Fruit fly (Drosophila melanogaster): ENCODE measurements around the gene salt.
A peak's percentile ranks its signal among the peaks of the same experiment; 100 is the strongest.

The salt gene

DNA sequence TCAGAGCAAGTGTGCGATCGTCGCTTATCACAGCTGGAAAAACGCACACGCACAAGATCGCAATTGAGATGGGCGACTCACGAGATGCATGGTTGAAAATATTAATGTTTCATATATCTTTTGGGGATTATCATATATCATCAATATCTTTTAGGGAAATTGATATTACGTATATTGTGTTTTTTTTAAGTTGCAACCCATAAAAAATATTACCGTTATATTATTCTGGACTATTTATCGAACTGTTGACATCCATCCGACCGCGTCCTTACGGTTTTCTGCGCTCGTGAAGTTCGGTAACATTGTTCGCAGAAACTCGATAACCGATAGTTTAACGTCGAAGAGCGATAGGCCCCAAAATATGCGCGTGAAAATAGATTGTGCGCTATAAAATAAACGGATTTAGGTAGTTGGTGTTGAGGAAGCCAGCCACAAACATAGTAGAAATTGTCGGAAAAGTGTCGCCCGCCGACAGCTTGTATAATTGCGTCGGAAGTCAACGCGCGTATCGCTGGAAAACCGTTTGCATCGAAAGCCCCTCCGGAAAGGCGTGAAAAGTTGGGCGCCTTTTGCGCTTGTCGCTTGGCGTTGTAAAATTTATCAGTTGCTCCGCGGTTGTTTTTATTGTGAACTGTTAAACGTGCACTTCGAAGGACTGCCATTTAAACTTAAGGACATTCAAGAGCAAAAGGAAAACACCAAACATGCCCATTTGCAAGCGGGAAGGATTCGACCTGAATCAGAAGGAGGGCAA lies 39.3 kb upstream of the salt start, which contains the start of the genes Mccc1 and Acf (continued):
- TF ChIP-seq CG5180 (GFP tag; optimal IDR thresholded peaks at IDR 0.05) (no peak), Dip2 (GFP tag; IDR thresholded peaks at IDR 0.05) (no peak), fd64A (GFP tag; optimal IDR thresholded peaks at IDR 0.05) (no peak), CG18476 (GFP tag; optimal IDR thresholded peaks at IDR 0.05) (peak; percentile 59), CG16863 (GFP tag; optimal IDR thresholded peaks at IDR 0.05) (peak; percentile 29), Hey (tag; optimal IDR thresholded peaks at IDR 0.05) (no peak), Ets97D (GFP tag; optimal IDR thresholded peaks at IDR 0.05) (peak; percentile 54), tna (GFP tag; IDR thresholded peaks at IDR 0.05; ENCODE audit: partially characterized antibody) (no peak), CG17328 (GFP tag; IDR thresholded peaks at IDR 0.05) (0 out of 2 replicates have a peak, but pooled peaks have one; percentile 13), Gug (GFP tag; IDR thresholded peaks at IDR 0.05) (0 out of 4 replicates have a peak, but pooled peaks have one; percentile 6), Aef1 (GFP tag; IDR thresholded peaks at IDR 0.05) (peak; percentile 18; the same call in 1 of the 3 replicates), CG5953 (GFP tag; IDR thresholded peaks at IDR 0.05) (no peak), ci (GFP tag; IDR thresholded peaks at IDR 0.05) (peak; percentile 59; the same call in 2 of the 3 replicates), CG4424 (GFP tag; optimal IDR thresholded peaks at IDR 0.05) (peak; percentile 24), Ada2b (GFP tag; IDR thresholded peaks at IDR 0.05) (peak; percentile 57), sens-2 (GFP tag; IDR thresholded peaks at IDR 0.05) (no peak), NC2β (GFP tag; optimal IDR thresholded peaks at IDR 0.05) (peak; percentile 55), phol (tag; optimal IDR thresholded peaks at IDR 0.05) (peak; percentile 50), CG32772 (GFP tag; IDR thresholded peaks at IDR 0.05) (no peak), CG3847 (GFP tag; IDR thresholded peaks at IDR 0.05) (peak; percentile 44; the same call in 1 of the 2 replicates), gcm (GFP tag; optimal IDR thresholded peaks at IDR 0.05) (no peak), CG2199 (GFP tag; IDR thresholded peaks at IDR 0.05) (no peak), ranshi (GFP tag; IDR thresholded peaks at IDR 0.05) (no peak), nmo (GFP tag; optimal IDR thresholded peaks at IDR 0.05) (peak; percentile 36), so (GFP tag; IDR thresholded peaks at IDR 0.05) (0 out of 3 replicates have a peak, but pooled peaks have one; percentile 38), sob (GFP tag; IDR thresholded peaks at IDR 0.05) (peak; percentile 37; the same call in 1 of the 2 replicates), CG14860 (GFP tag; IDR thresholded peaks at IDR 0.05; ENCODE audit: partially characterized antibody) (peak; percentile 48; the same call in 1 of the 3 replicates), CG6689 (GFP tag; IDR thresholded peaks at IDR 0.05) (peak; percentile 31; the same call in 1 of the 2 replicates), pan (optimal IDR thresholded peaks at IDR 0.05) (no peak), pan (GFP tag; optimal IDR thresholded peaks at IDR 0.05 in 1 of 2, IDR thresholded peaks at IDR 0.05 in 1 of 2) (peak in 1 of 2 experiments; percentile 43), kni (GFP tag; optimal IDR thresholded peaks at IDR 0.05) (no peak), Stat92E (GFP tag; optimal IDR thresholded peaks at IDR 0.05) (no peak), zf30C (GFP tag; optimal IDR thresholded peaks at IDR 0.05) (no peak), fd96Cb (tag; optimal IDR thresholded peaks at IDR 0.05) (no peak), CG13624 (GFP tag; optimal IDR thresholded peaks at IDR 0.05) (peak; percentile 10), CG31388 (GFP tag; optimal IDR thresholded peaks at IDR 0.05) (no peak), stwl (tag; optimal IDR thresholded peaks at IDR 0.05) (peak; percentile 86), CG9797 (GFP tag; optimal IDR thresholded peaks at IDR 0.05) (peak; percentile 69), CG10462 (GFP tag; optimal IDR thresholded peaks at IDR 0.05) (peak; percentile 71), CG4854 (GFP tag; optimal IDR thresholded peaks at IDR 0.05) (no peak), vvl (GFP tag; IDR thresholded peaks at IDR 0.05) (peak; percentile 14; the same call in 1 of the 2 replicates), vnd (GFP tag; IDR thresholded peaks at IDR 0.05; ENCODE audit: partially characterized antibody) (peak; percentile 51), CG11504 (tag; optimal IDR thresholded peaks at IDR 0.05) (no peak), Doc3 (GFP tag; IDR thresholded peaks at IDR 0.05; ENCODE audit: partially characterized antibody) (peak; percentile 50; the same call in 2 of the 3 replicates), CG10979 (tag; optimal IDR thresholded peaks at IDR 0.05) (peak; percentile 7), CG1792 (GFP tag; optimal IDR thresholded peaks at IDR 0.05) (peak; percentile 25), CG18764 (GFP tag; optimal IDR thresholded peaks at IDR 0.05) (no peak), Drgx (GFP tag; IDR thresholded peaks at IDR 0.05) (no peak), CG17186 (GFP tag; optimal IDR thresholded peaks at IDR 0.05) (peak; percentile 55)

Data from whole organism, embryonic.